Worm (Caenorhabditis elegans): ENCODE data around the gene acl-13.

ce11 chrIV:12417536-12418195 is 7.4 kb downstream of the acl-13 start, which contains the start of gene F08G5.3:
- TF ChIP-seq ceh-82 (tag; optimal IDR thresholded peaks at IDR 0.05), result no peak
- no peak for TF ChIP-seq ama-1 (optimal IDR thresholded peaks at IDR 0.05)
- peak; percentile 35 for TF ChIP-seq C34F6.9 (tag; optimal IDR thresholded peaks at IDR 0.05)
- TF ChIP-seq nhr-237 (tag; optimal IDR thresholded peaks at IDR 0.05), result no peak
- no peak for TF ChIP-seq dmd-4 (tag; optimal IDR thresholded peaks at IDR 0.05)
- TF ChIP-seq R02D3.7 (tag; optimal IDR thresholded peaks at IDR 0.05), result no peak
- TF ChIP-seq egl-27 (tag; optimal IDR thresholded peaks at IDR 0.05), result peak; percentile 16
- no peak for TF ChIP-seq alr-1 (tag; optimal IDR thresholded peaks at IDR 0.05)
- no peak for TF ChIP-seq aly-2 (tag; optimal IDR thresholded peaks at IDR 0.05)
- peak; percentile 91 for TF ChIP-seq nhr-129 (tag; optimal IDR thresholded peaks at IDR 0.05)
